Fruit fly (Drosophila melanogaster): ENCODE results near the gene shams.

The shams gene

DNA sequence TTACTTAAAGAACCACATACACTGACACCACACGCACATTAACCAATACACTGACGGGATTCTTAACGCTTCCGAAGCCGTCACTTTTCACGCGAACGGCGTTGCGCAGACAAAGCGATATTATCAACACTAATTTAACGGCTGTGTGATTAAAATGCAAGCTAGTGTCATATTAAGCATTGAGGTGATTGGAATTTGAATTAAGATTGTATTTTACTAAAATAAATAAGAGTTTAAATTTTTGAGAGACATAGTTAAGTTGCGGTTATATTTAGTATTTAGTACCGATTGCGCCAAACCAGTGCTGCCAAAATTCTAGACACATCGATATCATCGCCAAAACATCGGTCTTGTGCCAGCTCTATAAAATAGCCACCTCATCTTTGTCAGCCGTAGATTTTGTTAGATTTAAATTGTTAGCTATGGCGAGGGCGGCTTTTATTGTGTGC is 35.4 kb downstream of the shams start, which contains the start of the genes Ythdf and bai:
Ythdf (minus strand) TSS at position 222 of the 449 bp plus-strand sequence.
bai (plus strand) TSS at position 347 of the 449 bp plus-strand sequence.
- TF ChIP-seq fd96Ca (GFP tag; IDR thresholded peaks at IDR 0.05) (no peak), CG10348 (GFP tag; IDR thresholded peaks at IDR 0.05) (no peak), Pif1B (GFP tag; optimal IDR thresholded peaks at IDR 0.05) (no peak), CG9948 (tag; optimal IDR thresholded peaks at IDR 0.05) (peak; percentile 72), CG12605 (GFP tag; IDR thresholded peaks at IDR 0.05) (no peak)

DNA sequence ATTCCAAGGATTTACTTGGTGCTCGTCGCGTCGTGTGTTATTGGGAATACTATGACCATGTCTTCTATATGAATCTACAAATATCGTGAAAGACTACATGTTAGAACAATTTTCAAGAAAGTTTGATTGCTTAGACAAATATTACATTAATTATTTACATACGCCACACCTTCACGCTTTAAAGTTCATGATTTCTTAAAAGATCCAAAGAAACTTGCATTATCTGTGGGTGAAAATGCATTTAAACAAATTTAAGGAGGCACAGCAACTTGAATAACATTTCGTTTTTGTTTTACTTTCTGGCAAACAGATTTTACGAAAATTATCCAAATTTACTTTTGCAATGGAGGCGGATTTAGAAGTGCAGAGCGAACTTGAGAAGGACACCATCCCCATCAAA is 37.8 kb downstream of the shams start, which contains the start of gene CG31115:
CG31115 (plus strand) TSS at position 301 of the 400 bp plus-strand sequence.
- TF ChIP-seq Snoo (tag; optimal IDR thresholded peaks at IDR 0.05), result no peak
- TF ChIP-seq Pif1B (GFP tag; optimal IDR thresholded peaks at IDR 0.05), result no peak
- TF ChIP-seq fd96Ca (GFP tag; IDR thresholded peaks at IDR 0.05), result no peak
- TF ChIP-seq CG8159 (tag; optimal IDR thresholded peaks at IDR 0.05), result no peak
- TF ChIP-seq CG14655 (GFP tag; optimal IDR thresholded peaks at IDR 0.05), result no peak
- no peak for TF ChIP-seq CG32121 (GFP tag; IDR thresholded peaks at IDR 0.05)

DNA sequence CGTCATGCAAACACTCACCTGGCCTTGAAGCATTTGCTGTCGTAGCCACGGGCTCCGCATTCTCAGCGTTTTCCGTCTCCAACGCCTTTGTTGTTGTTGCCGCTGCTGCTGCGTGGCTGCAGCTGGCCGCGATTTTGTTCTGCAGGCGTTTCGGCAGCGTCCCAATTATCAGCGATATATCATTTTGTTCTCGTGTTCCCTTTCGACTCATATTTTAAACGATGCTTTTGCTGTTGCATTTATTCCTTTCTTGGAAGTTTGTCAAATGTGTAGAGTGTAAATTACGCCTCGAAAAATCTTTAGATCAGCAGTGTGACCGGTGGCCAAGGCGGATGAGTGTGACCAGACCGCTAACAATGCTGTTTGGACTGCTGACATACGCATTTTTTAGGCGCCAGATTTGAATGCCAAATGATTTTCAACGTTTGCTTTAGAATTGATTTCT is 41.2 kb downstream of the shams start, which contains the start of gene Smg6:
Smg6 (minus strand) TSS at position 324 of the 445 bp plus-strand sequence.
- TF ChIP-seq Pif1B (GFP tag; optimal IDR thresholded peaks at IDR 0.05), result no peak
- no peak for TF ChIP-seq CG14655 (GFP tag; optimal IDR thresholded peaks at IDR 0.05)
- TF ChIP-seq CG12605 (GFP tag; IDR thresholded peaks at IDR 0.05), result no peak
- no peak for TF ChIP-seq Ets98B (GFP tag; IDR thresholded peaks at IDR 0.05)
- TF ChIP-seq CG34367 (tag; optimal IDR thresholded peaks at IDR 0.05), result no peak
- TF ChIP-seq rn (GFP tag; IDR thresholded peaks at IDR 0.05), result no peak
- TF ChIP-seq CG8159 (tag; optimal IDR thresholded peaks at IDR 0.05), result no peak
- TF ChIP-seq Pif1A (GFP tag; optimal IDR thresholded peaks at IDR 0.05), result no peak
- no peak for TF ChIP-seq gl (tag; optimal IDR thresholded peaks at IDR 0.05)
- no peak for TF ChIP-seq CG9948 (tag; optimal IDR thresholded peaks at IDR 0.05)
- no peak for TF ChIP-seq CG10348 (GFP tag; IDR thresholded peaks at IDR 0.05)
- TF ChIP-seq fd96Ca (GFP tag; IDR thresholded peaks at IDR 0.05), result no peak

DNA sequence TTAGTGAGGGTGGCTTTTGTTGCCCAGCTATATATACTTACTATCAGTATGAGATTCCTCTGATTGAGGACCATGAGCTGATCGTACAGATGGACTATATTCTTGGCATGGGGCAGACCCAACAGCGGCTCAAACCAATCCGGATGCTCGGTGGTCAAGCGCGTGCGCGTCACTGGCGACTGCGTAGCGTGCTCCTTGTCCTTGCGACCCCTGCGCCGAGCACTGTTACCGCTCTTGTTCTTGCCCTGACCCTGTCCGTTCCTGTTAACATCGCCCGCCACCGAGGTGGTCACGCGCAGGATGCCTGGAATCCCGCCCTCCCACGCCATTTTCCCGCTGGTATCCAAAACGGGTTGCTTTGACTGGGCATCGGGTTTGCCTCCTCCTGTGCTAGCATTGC is 41.7 kb downstream of the shams start:
- TF ChIP-seq Pif1B (GFP tag; optimal IDR thresholded peaks at IDR 0.05), result no peak
- TF ChIP-seq gl (tag; optimal IDR thresholded peaks at IDR 0.05), result no peak
- TF ChIP-seq CG15710 (tag; optimal IDR thresholded peaks at IDR 0.05), result no peak

DNA sequence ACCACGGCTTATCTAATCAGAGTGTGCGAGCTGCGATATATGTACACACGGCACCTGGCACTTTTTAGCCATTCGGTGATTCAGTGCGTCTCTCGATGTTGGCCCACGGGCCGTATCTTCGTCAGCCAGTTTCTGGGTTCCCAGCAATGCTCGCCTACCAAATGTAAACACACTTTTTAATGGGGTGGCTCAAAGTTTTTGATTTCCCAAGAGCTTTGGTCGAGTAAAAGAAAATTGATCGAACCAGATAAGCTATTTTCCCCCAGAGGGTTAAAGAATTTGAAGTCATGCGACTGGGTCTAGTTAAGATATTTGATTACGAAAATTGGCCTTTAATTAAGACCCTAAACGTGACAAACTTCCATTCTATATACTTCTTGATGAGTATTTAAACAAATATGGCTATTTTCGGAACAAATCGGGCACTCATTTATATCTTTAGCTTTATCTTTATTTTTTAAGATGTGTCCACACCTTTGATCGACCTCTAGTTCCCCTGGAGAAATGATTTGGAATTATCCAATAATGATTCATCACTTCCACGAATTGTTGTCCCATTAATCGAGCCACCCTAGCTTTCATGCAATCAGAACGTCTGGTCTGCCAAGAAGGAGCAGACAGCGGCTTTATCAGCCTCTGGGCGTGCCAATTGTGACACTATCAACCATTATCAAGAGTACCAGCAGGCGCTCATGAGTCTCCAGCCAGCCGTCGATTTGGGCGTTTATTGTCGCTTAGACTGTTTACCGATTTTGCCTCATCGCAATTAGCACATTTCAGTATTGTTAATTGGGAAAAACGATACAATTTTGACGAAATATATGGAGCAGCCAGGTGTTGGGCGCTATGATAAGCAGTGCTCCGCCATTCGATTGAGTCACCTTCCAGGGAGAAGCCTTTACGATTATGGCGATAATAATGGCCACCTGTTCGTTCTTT is 46.9 kb downstream of the shams start:
- no peak for TF ChIP-seq CG4496 (GFP tag; IDR thresholded peaks at IDR 0.05)
- no peak for TF ChIP-seq Ets98B (GFP tag; IDR thresholded peaks at IDR 0.05)
- TF ChIP-seq CG32121 (GFP tag; IDR thresholded peaks at IDR 0.05), result 0 out of 2 replicates have a peak, but pooled peaks have one; percentile 28
- TF ChIP-seq CG17806 (tag; optimal IDR thresholded peaks at IDR 0.05), result peak; percentile 18
- TF ChIP-seq CG13204 (GFP tag; optimal IDR thresholded peaks at IDR 0.05), result no peak
- peak; percentile 36 for TF ChIP-seq CG15710 (tag; optimal IDR thresholded peaks at IDR 0.05)
- TF ChIP-seq fd96Ca (GFP tag; IDR thresholded peaks at IDR 0.05), result 0 out of 3 replicates have a peak, but pooled peaks have one; percentile 35
- peak; percentile 55 for TF ChIP-seq Snoo (tag; optimal IDR thresholded peaks at IDR 0.05)
- no peak for TF ChIP-seq CG12605 (GFP tag; IDR thresholded peaks at IDR 0.05)
- TF ChIP-seq CG9948 (tag; optimal IDR thresholded peaks at IDR 0.05), result peak; percentile 25
- TF ChIP-seq CG14655 (GFP tag; optimal IDR thresholded peaks at IDR 0.05), result no peak
- TF ChIP-seq CG8301 (tag; optimal IDR thresholded peaks at IDR 0.05), result no peak
- TF ChIP-seq Pif1A (GFP tag; optimal IDR thresholded peaks at IDR 0.05), result no peak
- no peak for TF ChIP-seq CG10348 (GFP tag; IDR thresholded peaks at IDR 0.05)
- TF ChIP-seq EcR (GFP tag; optimal IDR thresholded peaks at IDR 0.05), result no peak

DNA sequence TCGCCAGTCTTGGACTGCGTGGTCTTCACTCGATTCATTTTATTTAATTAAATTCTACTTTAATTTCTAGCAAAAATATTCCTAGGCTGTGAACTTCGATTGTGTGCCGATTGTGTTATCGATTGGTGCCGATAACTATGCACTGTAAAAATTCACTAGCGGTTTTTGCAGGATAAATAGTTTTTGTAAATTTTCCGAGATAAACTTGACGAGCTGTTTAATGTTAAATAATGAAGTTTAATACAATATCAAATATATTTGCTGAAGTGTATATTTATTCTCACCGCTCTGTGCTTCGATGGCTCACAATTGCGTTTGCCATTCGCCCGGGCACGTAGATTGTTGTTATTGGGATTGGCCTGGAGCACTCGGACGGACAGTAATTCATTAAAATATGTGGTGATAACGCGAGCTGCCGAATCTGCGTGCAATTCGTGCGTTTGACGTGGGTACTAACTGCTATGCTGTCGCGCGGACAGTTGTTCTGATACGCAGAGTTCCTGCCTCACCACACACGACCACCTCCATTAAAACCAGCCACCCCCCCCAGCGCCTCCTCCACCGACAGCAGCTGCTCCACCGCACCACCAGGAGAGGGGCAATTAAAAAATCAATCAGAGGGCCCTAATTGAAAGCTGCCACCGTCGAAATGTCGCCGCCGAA is 49.4 kb downstream of the shams start, which contains the start of the genes EMC6 and Hr96:
EMC6 (minus strand) TSS at position 123 of the 663 bp plus-strand sequence.
Hr96 (plus strand) TSS at position 341 of the 663 bp plus-strand sequence.
- TF ChIP-seq D1 (tag; optimal IDR thresholded peaks at IDR 0.05) (no peak), CG32121 (GFP tag; IDR thresholded peaks at IDR 0.05) (peak; percentile 91), CG9948 (tag; optimal IDR thresholded peaks at IDR 0.05) (peak; percentile 84), Pif1B (GFP tag; optimal IDR thresholded peaks at IDR 0.05) (peak; percentile 89), rn (GFP tag; IDR thresholded peaks at IDR 0.05) (peak; percentile 85), CG13204 (GFP tag; optimal IDR thresholded peaks at IDR 0.05) (no peak), Pif1A (GFP tag; optimal IDR thresholded peaks at IDR 0.05) (no peak), CG12605 (GFP tag; IDR thresholded peaks at IDR 0.05) (peak; percentile 69; the same call in 1 of the 2 replicates), CG10348 (GFP tag; IDR thresholded peaks at IDR 0.05) (0 out of 2 replicates have a peak, but pooled peaks have one; percentile 28), fd96Ca (GFP tag; IDR thresholded peaks at IDR 0.05) (peak; percentile 93), Snoo (tag; optimal IDR thresholded peaks at IDR 0.05) (peak; percentile 91), gl (tag; optimal IDR thresholded peaks at IDR 0.05) (peak; percentile 76), Ets98B (GFP tag; IDR thresholded peaks at IDR 0.05) (peak; percentile 94), CG8301 (tag; optimal IDR thresholded peaks at IDR 0.05) (peak; percentile 86), CG34367 (tag; optimal IDR thresholded peaks at IDR 0.05) (peak; percentile 84), CG8159 (tag; optimal IDR thresholded peaks at IDR 0.05) (peak; percentile 88), CG15710 (tag; optimal IDR thresholded peaks at IDR 0.05) (peak; percentile 87), EcR (GFP tag; optimal IDR thresholded peaks at IDR 0.05) (peak; percentile 18), CG4496 (GFP tag; IDR thresholded peaks at IDR 0.05) (peak; percentile 96), CG17806 (tag; optimal IDR thresholded peaks at IDR 0.05) (peak; percentile 86), CG14655 (GFP tag; optimal IDR thresholded peaks at IDR 0.05) (no peak)

Data from whole organism, pupa.